Worm (Caenorhabditis elegans) whole organism, late embryonic: ENCODE data around the gene F02H6.6.
A peak's percentile ranks its signal among the peaks of the same experiment; 100 is the strongest.

ENCODE experiments used
- T23F11.4 ChIP-seq: fragments of 200-800 bp; sonication (Bioruptor generic); optimal IDR thresholded peaks from 2 replicates; lab custom pipeline; 2018; ENCODE audit warnings: mild to moderate bottlenecking, missing genetic modification characterization, missing compliant biosample characterization
- Y22D7AL.16 ChIP-seq: sonication (generic microtip); optimal IDR thresholded peaks from 2 replicates; lab custom pipeline; 2016; ENCODE audit warnings: missing genetic modification characterization, missing compliant biosample characterization
- ahr-1 ChIP-seq: sonication (generic microtip); optimal IDR thresholded peaks from 2 replicates; lab custom pipeline; 2016; ENCODE audit warnings: missing genetic modification characterization, missing compliant biosample characterization
- ceh-18 ChIP-seq: sonication (generic microtip); optimal IDR thresholded peaks from 2 replicates; lab custom pipeline; 2016; ENCODE audit warnings: missing genetic modification characterization, missing compliant biosample characterization
- ceh-19 ChIP-seq: fragments of 200-800 bp; sonication (Bioruptor generic); optimal IDR thresholded peaks from 2 replicates; lab custom pipeline; 2018; ENCODE audit warnings: mild to moderate bottlenecking, missing genetic modification characterization, missing compliant biosample characterization
- ceh-2 ChIP-seq: sonication (generic microtip); optimal IDR thresholded peaks from 2 replicates; lab custom pipeline; 2016; ENCODE audit warnings: missing genotype, missing genetic modification characterization, missing compliant biosample characterization
- ceh-22 ChIP-seq: sonication (generic microtip); optimal IDR thresholded peaks from 2 replicates; lab custom pipeline; 2017; ENCODE audit warnings: missing biosample characterization, missing genetic modification characterization
- ceh-31 ChIP-seq: sonication (generic microtip); optimal IDR thresholded peaks from 2 replicates; lab custom pipeline; 2016; ENCODE audit warnings: missing genetic modification characterization, missing compliant biosample characterization
- ceh-34 ChIP-seq: sonication (generic microtip); optimal IDR thresholded peaks from 2 replicates; lab custom pipeline; 2016; ENCODE audit warnings: mild to moderate bottlenecking, missing genetic modification characterization, missing compliant biosample characterization
- ceh-48 ChIP-seq: sonication (generic microtip); optimal IDR thresholded peaks from 2 replicates; lab custom pipeline; 2016; ENCODE audit warnings: missing genetic modification characterization, inconsistent platforms, missing compliant biosample characterization
- che-1 ChIP-seq: sonication (generic microtip); optimal IDR thresholded peaks from 2 replicates; lab custom pipeline; 2016; ENCODE audit warnings: mild to moderate bottlenecking, missing genetic modification characterization, missing compliant biosample characterization
- dmd-4 ChIP-seq: sonication (generic microtip); optimal IDR thresholded peaks from 2 replicates; lab custom pipeline; 2016; ENCODE audit warnings: borderline replicate concordance, missing genetic modification characterization, missing compliant biosample characterization
- ets-4 ChIP-seq: sonication (generic microtip); optimal IDR thresholded peaks from 2 replicates; lab custom pipeline; 2016; ENCODE audit warnings: missing genetic modification characterization, missing compliant biosample characterization
- eyg-1 ChIP-seq: sonication (generic microtip); optimal IDR thresholded peaks from 2 replicates; lab custom pipeline; 2016; ENCODE audit warnings: missing genotype, missing genetic modification characterization, missing compliant biosample characterization
- fax-1 ChIP-seq: sonication (generic microtip); optimal IDR thresholded peaks from 2 replicates; lab custom pipeline; 2016; ENCODE audit warnings: missing genotype, missing genetic modification characterization, missing compliant biosample characterization
- fkh-6 ChIP-seq: sonication (generic microtip); optimal IDR thresholded peaks from 2 replicates; lab custom pipeline; 2016; ENCODE audit warnings: missing genetic modification characterization, missing compliant biosample characterization
- hlh-13 ChIP-seq: fragments of 200-800 bp; sonication (Bioruptor generic); optimal IDR thresholded peaks from 2 replicates; lab custom pipeline; 2018; ENCODE audit warnings: mild to moderate bottlenecking, missing genetic modification characterization, missing compliant biosample characterization
- hlh-15 ChIP-seq: sonication (generic microtip); optimal IDR thresholded peaks from 2 replicates; lab custom pipeline; 2016; ENCODE audit warnings: missing genetic modification characterization, missing compliant biosample characterization
- hlh-6 ChIP-seq: sonication (generic microtip); optimal IDR thresholded peaks from 2 replicates; lab custom pipeline; 2016; ENCODE audit warnings: missing genotype, missing genetic modification characterization, missing compliant biosample characterization
- lin-11 ChIP-seq: fragments of 200-800 bp; sonication (Bioruptor generic); optimal IDR thresholded peaks from 2 replicates; lab custom pipeline; 2018; ENCODE audit warnings: mild to moderate bottlenecking, missing genetic modification characterization, missing compliant biosample characterization
- madf-2 ChIP-seq: sonication (generic microtip); optimal IDR thresholded peaks from 2 replicates; lab custom pipeline; 2017; ENCODE audit warnings: missing genetic modification characterization, missing compliant biosample characterization
- mec-3 ChIP-seq: sonication (generic microtip); optimal IDR thresholded peaks from 2 replicates; lab custom pipeline; 2016; ENCODE audit warnings: borderline replicate concordance, missing genetic modification characterization, missing compliant biosample characterization
- nfya-1 ChIP-seq: sonication (generic microtip); optimal IDR thresholded peaks from 2 replicates; lab custom pipeline; 2017; ENCODE audit warnings: missing genetic modification characterization, mild to moderate bottlenecking, missing compliant biosample characterization, antibody characterized with exemption, moderate library complexity
- nhr-11 ChIP-seq: fragments of 150-350 bp; optimal IDR thresholded peaks from 2 replicates; lab custom pipeline; 2014; ENCODE audit warnings: missing biosample characterization, missing genetic modification characterization
- odd-2 ChIP-seq: sonication (generic microtip); optimal IDR thresholded peaks from 2 replicates; lab custom pipeline; 2017; ENCODE audit warnings: antibody characterized with exemption, mild to moderate bottlenecking, missing genetic modification characterization, missing compliant biosample characterization
- pag-3 ChIP-seq: sonication (generic microtip); optimal IDR thresholded peaks from 2 replicates; lab custom pipeline; 2016; ENCODE audit warnings: missing compliant biosample characterization, missing genetic modification characterization, borderline replicate concordance
- pat-9 ChIP-seq: fragments of 200-800 bp; sonication (Bioruptor generic); optimal IDR thresholded peaks from 2 replicates; lab custom pipeline; 2018; ENCODE audit warnings: mild to moderate bottlenecking, missing genetic modification characterization, moderate library complexity, missing compliant biosample characterization
- pax-1 ChIP-seq: fragments of 150-350 bp; optimal IDR thresholded peaks from 2 replicates; lab custom pipeline; 2014; ENCODE audit warnings: missing biosample characterization, missing genetic modification characterization
- pha-4 ChIP-seq: fragments of 150-350 bp; optimal IDR thresholded peaks from 2 replicates; lab custom pipeline; 2018; ENCODE audit warnings: missing biosample characterization, missing genetic modification reagents, missing genetic modification characterization
- pqm-1 ChIP-seq: sonication (generic microtip); optimal IDR thresholded peaks from 2 replicates; lab custom pipeline; 2016; ENCODE audit warnings: missing genetic modification characterization, missing compliant biosample characterization
- rnt-1 ChIP-seq: sonication (generic microtip); optimal IDR thresholded peaks from 2 replicates; lab custom pipeline; 2016; ENCODE audit warnings: missing genetic modification characterization, missing compliant biosample characterization
- sdc-2 ChIP-seq: sonication (generic microtip); optimal IDR thresholded peaks from 2 replicates; lab custom pipeline; 2016; ENCODE audit warnings: missing genotype, missing genetic modification characterization, missing compliant biosample characterization
- sox-2 ChIP-seq: fragments of 200-800 bp; sonication (Bioruptor generic); IDR thresholded peaks from 2 replicates; pipeline ENCODE4 v1.3.6; 2022; ENCODE audit warnings: missing genetic modification reagents, missing genetic modification characterization, missing compliant biosample characterization
- sox-4 ChIP-seq: sonication (generic microtip); optimal IDR thresholded peaks from 2 replicates; lab custom pipeline; 2017; ENCODE audit warnings: mild to moderate bottlenecking, missing genetic modification characterization, inconsistent platforms, missing compliant biosample characterization
- tbx-7 ChIP-seq: sonication (generic microtip); optimal IDR thresholded peaks from 2 replicates; lab custom pipeline; 2016; ENCODE audit warnings: missing genotype, missing genetic modification characterization, missing compliant biosample characterization
- unc-3 ChIP-seq, 2 experiments: fragments of 200-800 bp in 1 of 2; sonication (Bioruptor generic) in 1 of 2; sonication (generic microtip) in 1 of 2; conservative IDR thresholded peaks in 1 of 2; optimal IDR thresholded peaks in 1 of 2; 2 replicates each; pipeline versions ENCODE4 v1.3.6 to Lab custom; 2016 to 2022; ENCODE audit warnings: missing compliant biosample characterization in 2 of 2, missing genetic modification characterization in 2 of 2, missing genetic modification reagents in 1 of 2
- unc-42 ChIP-seq: sonication (generic microtip); optimal IDR thresholded peaks from 2 replicates; lab custom pipeline; 2016; ENCODE audit warnings: missing genotype, missing genetic modification characterization, missing compliant biosample characterization
- unc-55 ChIP-seq: sonication (generic microtip); optimal IDR thresholded peaks from 2 replicates; lab custom pipeline; 2017; ENCODE audit warnings: missing biosample characterization, missing genetic modification reagents, missing genetic modification characterization
- unc-86 ChIP-seq: sonication (generic microtip); optimal IDR thresholded peaks from 2 replicates; lab custom pipeline; 2016; ENCODE audit warnings: missing genetic modification characterization, missing compliant biosample characterization
- zip-5 ChIP-seq: sonication (generic microtip); optimal IDR thresholded peaks from 2 replicates; lab custom pipeline; 2016; ENCODE audit warnings: missing genetic modification characterization, missing compliant biosample characterization

F02H6.6 gene

ce11 chrIV:14268882-14269281, 38.2 kb upstream of the F02H6.6 start:
- TF ChIP-seq rnt-1 (tag; lab: Kevin White, UChicago) (no peak), hlh-6 (tag; lab: Kevin White, UChicago) (no peak), Y22D7AL.16 (no peak), zip-5 (no peak), ceh-22 (tag; lab: Kevin White, UChicago) (no peak), unc-3 (GFP tag; conservative IDR thresholded peaks at IDR 0.05; lab: Robert Waterston, UW) (no peak), unc-3 (tag; optimal IDR thresholded peaks at IDR 0.05; lab: Kevin White, UChicago) (no peak), pqm-1 (tag; lab: Kevin White, UChicago) (no peak), pha-4 (tag; lab: Kevin White, UChicago) (no peak), hlh-13 (GFP tag; lab: Kevin White, UChicago) (no peak), ceh-18 (tag; lab: Kevin White, UChicago) (no peak), unc-42 (tag; lab: Kevin White, UChicago) (no peak), eyg-1 (tag; lab: Kevin White, UChicago) (no peak), ets-4 (no peak), pag-3 (no peak), unc-86 (tag; lab: Kevin White, UChicago) (no peak), pat-9 (tag; lab: Kevin White, UChicago) (no peak), ceh-2 (tag; lab: Kevin White, UChicago) (no peak), ceh-31 (tag; lab: Kevin White, UChicago) (no peak), dmd-4 (tag; lab: Kevin White, UChicago) (no peak), odd-2 (tag; lab: Kevin White, UChicago) (no peak)

- TF ChIP-seq sox-2 (GFP tag; lab: Robert Waterston, UW) (no peak), nfya-1 (peak; percentile 18), unc-55 (peak; percentile 0), unc-42 (tag; lab: Kevin White, UChicago) (peak; percentile 66), ceh-31 (tag; lab: Kevin White, UChicago) (peak; percentile 18), ceh-48 (tag; lab: Kevin White, UChicago) (no peak), lin-11 (tag; lab: Kevin White, UChicago) (no peak), pax-1 (tag; lab: Kevin White, UChicago) (no peak), unc-3 (GFP tag; conservative IDR thresholded peaks at IDR 0.05; lab: Robert Waterston, UW) (no peak), unc-3 (tag; optimal IDR thresholded peaks at IDR 0.05; lab: Kevin White, UChicago) (no peak), hlh-15 (tag; lab: Kevin White, UChicago) (no peak), ceh-18 (tag; lab: Kevin White, UChicago) (peak; percentile 30)
These were observed 30.1 kb upstream of the F02H6.6 start for ce11 chrIV:14260761-14261160.

- no peak for TF ChIP-seq fax-1 (tag; lab: Kevin White, UChicago)
- no peak for TF ChIP-seq dmd-4 (tag; lab: Kevin White, UChicago)
- TF ChIP-seq sdc-2: no peak
- TF ChIP-seq ceh-2 (tag; lab: Kevin White, UChicago): no peak
- TF ChIP-seq ceh-48 (tag; lab: Kevin White, UChicago): no peak
These were observed 28.5 kb upstream of the F02H6.6 start for ce11 chrIV:14259197-14259596.

- TF ChIP-seq ceh-2 (tag; lab: Kevin White, UChicago) (no peak), T23F11.4 (no peak), sox-4 (no peak), madf-2 (tag; lab: Kevin White, UChicago) (no peak), ahr-1 (tag; lab: Kevin White, UChicago) (no peak), mec-3 (tag; lab: Kevin White, UChicago) (no peak), dmd-4 (tag; lab: Kevin White, UChicago) (no peak), fkh-6 (tag; lab: Kevin White, UChicago) (no peak), pag-3 (no peak), nhr-11 (tag; lab: Kevin White, UChicago) (no peak), ceh-19 (no peak), eyg-1 (tag; lab: Kevin White, UChicago) (no peak), tbx-7 (no peak), lin-11 (tag; lab: Kevin White, UChicago) (no peak), ceh-34 (tag; lab: Kevin White, UChicago) (no peak), che-1 (tag; lab: Kevin White, UChicago) (no peak)
- TF ChIP-seq, all 69 proteins: peak for 0
These were observed 26.8 kb upstream of the F02H6.6 start for ce11 chrIV:14257528-14257927.
